Fruit fly (Drosophila melanogaster) whole organism, adult: Measurements from ENCODE around the gene CG5902.
A peak's percentile ranks its signal among the peaks of the same experiment; 100 is the strongest.

Experiments
- CG12768 ChIP-seq: fragments of 200-800 bp; sonication (Bioruptor generic); optimal IDR thresholded peaks from 2 replicates; lab custom pipeline; 2017; ENCODE audit warnings: missing biosample characterization, missing genetic modification characterization, mild to moderate bottlenecking, moderate library complexity, missing genetic modification reagents
- CG5204 ChIP-seq: fragments of 200-800 bp; sonication (Bioruptor generic); optimal IDR thresholded peaks from 2 replicates; lab custom pipeline; 2016; ENCODE audit warnings: missing biosample characterization, missing genetic modification characterization
- CG7045 ChIP-seq: fragments of 200-800 bp; sonication (Bioruptor generic); optimal IDR thresholded peaks from 2 replicates; lab custom pipeline; 2017; ENCODE audit warnings: missing biosample characterization, mild to moderate bottlenecking, missing genetic modification characterization
- Clk ChIP-seq: fragments of 200-800 bp; sonication (Bioruptor generic); optimal IDR thresholded peaks from 2 replicates; lab custom pipeline; 2017; ENCODE audit warnings: missing biosample characterization, missing genetic modification characterization
- Crg-1 ChIP-seq: fragments of 200-800 bp; sonication (Bioruptor generic); optimal IDR thresholded peaks from 2 replicates; lab custom pipeline; 2016; ENCODE audit warnings: missing biosample characterization, missing genetic modification characterization
- Mnt ChIP-seq: fragments of 200-800 bp; sonication (Bioruptor generic); optimal IDR thresholded peaks from 2 replicates; lab custom pipeline; 2016; ENCODE audit warnings: missing biosample characterization, mild to moderate bottlenecking, missing genetic modification characterization
- bab1 ChIP-seq: fragments of 200-800 bp; sonication (Bioruptor generic); optimal IDR thresholded peaks from 3 replicates; lab custom pipeline; 2019; ENCODE audit warnings: missing biosample characterization, mild to moderate bottlenecking, missing genetic modification characterization, moderate library complexity
- kay ChIP-seq: fragments of 200-800 bp; sonication (Bioruptor generic); peaks from one replicate; lab custom pipeline; 2016; ENCODE audit warnings: missing biosample characterization, missing genetic modification characterization, borderline replicate concordance
- ovo ChIP-seq: fragments of 200-800 bp; sonication (Bioruptor generic); optimal IDR thresholded peaks from 2 replicates; lab custom pipeline; 2016; ENCODE audit warnings: missing biosample characterization, missing genetic modification characterization
- pad ChIP-seq: fragments of 200-800 bp; sonication (Bioruptor generic); optimal IDR thresholded peaks from 3 replicates; lab custom pipeline; 2017; ENCODE audit warnings: missing biosample characterization, missing genetic modification characterization, mild to moderate bottlenecking, moderate library complexity, missing genetic modification reagents
- tj ChIP-seq: fragments of 200-800 bp; sonication (Bioruptor generic); optimal IDR thresholded peaks from 3 replicates; lab custom pipeline; 2017; ENCODE audit warnings: missing biosample characterization, mild to moderate bottlenecking, missing genetic modification characterization, moderate library complexity

DNA sequence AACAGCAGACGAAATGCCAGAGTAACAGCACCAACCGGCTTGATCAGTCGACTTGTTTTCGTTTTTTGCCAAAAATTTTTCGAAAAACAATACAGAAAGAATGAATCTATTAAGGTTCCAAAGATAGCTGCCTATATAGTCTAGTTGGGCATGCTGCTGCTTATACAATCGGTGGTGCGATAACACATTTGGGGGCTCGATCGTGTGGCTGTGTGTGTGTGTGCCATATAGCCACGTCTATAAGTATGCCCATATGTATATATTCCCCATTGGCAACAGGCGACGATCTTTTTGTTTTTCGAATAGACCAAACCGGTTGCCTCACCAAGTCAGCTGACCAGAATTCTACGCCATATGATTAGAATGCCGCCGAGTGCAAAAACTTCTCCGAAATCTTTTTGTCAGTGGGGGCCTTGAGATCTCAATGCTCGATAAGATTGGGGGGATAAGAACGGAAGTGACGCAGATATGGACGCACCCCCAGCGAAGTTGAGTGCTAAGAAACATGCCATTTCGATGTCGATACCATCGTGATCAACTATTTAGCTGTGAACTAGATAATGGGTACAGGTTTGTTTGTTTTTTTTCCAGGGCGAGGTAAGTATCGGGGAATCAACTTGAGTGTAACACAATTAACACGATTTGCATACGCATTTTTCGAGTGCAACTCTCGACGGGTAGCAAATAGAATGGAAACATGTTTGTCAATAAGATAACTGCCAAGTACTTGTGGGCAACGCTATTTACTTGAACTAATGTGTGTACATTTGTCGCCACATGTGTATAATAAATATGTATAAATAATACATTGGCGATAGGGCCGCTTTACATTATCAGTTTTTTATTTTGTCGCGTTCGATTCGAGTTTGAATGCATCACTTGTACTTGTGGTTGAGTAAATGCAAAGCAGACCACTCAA, 46.3 kb upstream of the CG5902 start:
- TF ChIP-seq bab1 (no peak), Clk (GFP tag; lab: Kevin White, UChicago) (peak; percentile 91), CG5204 (no peak), tj (GFP tag; lab: Kevin White, UChicago) (no peak), Crg-1 (GFP tag; lab: Kevin White, UChicago) (peak; percentile 97), CG12768 (GFP tag; lab: Kevin White, UChicago) (peak; percentile 97), Mnt (GFP tag; lab: Kevin White, UChicago) (peak; percentile 87), kay (GFP tag; lab: Kevin White, UChicago) (peak; percentile 99), CG7045 (GFP tag; lab: Kevin White, UChicago) (peak; percentile 94), ovo (GFP tag; lab: Kevin White, UChicago) (peak; percentile 98), pad (GFP tag; lab: Kevin White, UChicago) (peak; percentile 81)
